Worm (Caenorhabditis elegans): ENCODE results near the gene srbc-8.

DNA sequence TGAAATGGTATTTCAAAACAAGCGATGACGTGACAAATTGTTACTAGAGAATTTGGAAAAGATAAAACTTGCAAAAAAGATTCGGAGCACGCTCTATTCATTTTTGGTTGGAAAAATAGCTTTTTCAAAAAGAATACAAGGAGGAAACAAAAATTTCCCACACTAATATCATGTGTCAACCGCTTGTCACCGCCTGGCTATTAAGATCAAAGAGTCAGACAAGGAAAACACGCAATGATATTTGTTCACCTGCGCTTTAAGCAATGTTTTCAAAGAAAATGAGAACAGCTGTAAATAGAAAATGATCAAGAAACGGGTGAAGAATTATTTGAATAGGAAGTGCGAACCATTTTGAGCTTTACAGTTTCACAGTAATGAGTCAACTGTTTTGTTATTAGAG is 8.1 kb downstream of the srbc-8 start, which contains the start of gene srh-125:
- TF ChIP-seq him-1 (tag; optimal IDR thresholded peaks at IDR 0.05) (no peak), dao-5 (tag; optimal IDR thresholded peaks at IDR 0.05) (no peak), W03F9.2 (tag; optimal IDR thresholded peaks at IDR 0.05) (no peak)
